Worm (Caenorhabditis elegans) whole organism, early embryonic: ENCODE measurements around the gene oat-1.

Source experiments
- B0310.2 ChIP-seq: sonication (generic microtip); optimal IDR thresholded peaks from 2 replicates; lab custom pipeline; 2016; ENCODE audit warnings: mild to moderate bottlenecking, missing genetic modification characterization, missing compliant biosample characterization
- aly-1 ChIP-seq: sonication (generic microtip); optimal IDR thresholded peaks from 2 replicates; lab custom pipeline; 2016; ENCODE audit warnings: missing genetic modification characterization, missing compliant biosample characterization
- ama-1 ChIP-seq: fragments of 150-350 bp; optimal IDR thresholded peaks from 2 replicates; lab custom pipeline; 2014
- ceh-36 ChIP-seq: sonication (generic microtip); optimal IDR thresholded peaks from 2 replicates; lab custom pipeline; 2016; ENCODE audit warnings: missing genetic modification characterization, inconsistent platforms, missing compliant biosample characterization
- ets-7 ChIP-seq: sonication (generic microtip); optimal IDR thresholded peaks from 2 replicates; lab custom pipeline; 2016; ENCODE audit warnings: missing genotype, missing genetic modification characterization, missing compliant biosample characterization
- flt-1 ChIP-seq: fragments of 200-800 bp; sonication (Bioruptor generic); IDR thresholded peaks from 2 replicates; pipeline ENCODE4 v1.3.6; 2022; ENCODE audit warnings: missing genetic modification characterization, missing compliant biosample characterization
- hmbx-1 ChIP-seq: sonication (generic microtip); optimal IDR thresholded peaks from 2 replicates; lab custom pipeline; 2016; ENCODE audit warnings: mild to moderate bottlenecking, missing genetic modification characterization, missing compliant biosample characterization
- hnd-1 ChIP-seq: sonication (generic microtip); optimal IDR thresholded peaks from 2 replicates; lab custom pipeline; 2016; ENCODE audit warnings: missing genetic modification characterization, missing compliant biosample characterization
- pes-1 ChIP-seq: fragments of 200-800 bp; sonication (Bioruptor generic); IDR thresholded peaks from 2 replicates; pipeline ENCODE4 v1.3.6; 2022; ENCODE audit warnings: missing genetic modification reagents, missing genetic modification characterization, missing compliant biosample characterization
- scrt-1 ChIP-seq: fragments of 200-800 bp; sonication (Bioruptor generic); IDR thresholded peaks from 2 replicates; pipeline ENCODE4 v1.3.6; 2022; ENCODE audit warnings: missing genetic modification characterization, missing compliant biosample characterization
- sea-1 ChIP-seq: fragments of 200-800 bp; sonication (Bioruptor generic); conservative IDR thresholded peaks from 2 replicates; pipeline ENCODE4 v1.3.6; 2022; ENCODE audit warnings: missing genetic modification characterization, missing compliant biosample characterization
- tbx-11 ChIP-seq: fragments of 200-800 bp; sonication (Bioruptor generic); IDR thresholded peaks from 2 replicates; pipeline ENCODE4 v1.3.6; 2022; ENCODE audit warnings: missing genetic modification characterization, missing compliant biosample characterization

DNA sequence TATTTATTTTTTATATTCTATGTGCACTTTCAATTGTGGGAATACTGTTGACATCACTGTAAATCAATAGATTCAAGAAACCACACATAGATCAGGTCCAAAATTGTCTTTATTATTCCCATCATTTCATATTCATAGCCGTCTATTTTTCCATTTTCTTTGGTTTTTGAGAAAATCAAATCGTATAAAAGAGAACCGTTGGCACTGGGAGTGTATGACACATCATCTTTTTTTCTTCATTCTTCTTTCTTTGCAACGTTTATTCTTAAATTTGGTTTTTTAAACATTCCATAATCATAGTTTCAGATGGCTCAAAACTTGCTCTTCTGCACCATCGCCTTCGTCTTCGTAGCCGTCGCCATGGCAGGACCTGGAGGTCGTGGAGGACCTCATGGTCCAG is 17.5 kb upstream of the oat-1 start, which contains the start of gene srlf-2:
- TF ChIP-seq aly-1 (no peak), ama-1 (lab: Kevin White, UChicago) (no peak), B0310.2 (no peak), hmbx-1 (no peak), scrt-1 (GFP tag; lab: Robert Waterston, UW) (no peak), pes-1 (GFP tag; lab: Robert Waterston, UW) (no peak), sea-1 (no peak), flt-1 (no peak), hnd-1 (tag; lab: Kevin White, UChicago) (no peak), ceh-36 (tag; lab: Kevin White, UChicago) (no peak), tbx-11 (GFP tag; lab: Robert Waterston, UW) (no peak), ets-7 (tag; lab: Kevin White, UChicago) (no peak)
